Worm (Caenorhabditis elegans): ENCODE measurements around the gene glb-15.

- TF ChIP-seq ama-1 (optimal IDR thresholded peaks at IDR 0.05) (no peak), elt-3 (tag; optimal IDR thresholded peaks at IDR 0.05) (no peak), ZK546.5 (tag; optimal IDR thresholded peaks at IDR 0.05) (no peak)
These were observed 49.1 kb upstream of the glb-15 start, which contains the start of gene F46F3.3 for ce11 chrV:11667176-11667575.
